Fruit fly (Drosophila melanogaster): ENCODE data around the gene Srp54.

DNA sequence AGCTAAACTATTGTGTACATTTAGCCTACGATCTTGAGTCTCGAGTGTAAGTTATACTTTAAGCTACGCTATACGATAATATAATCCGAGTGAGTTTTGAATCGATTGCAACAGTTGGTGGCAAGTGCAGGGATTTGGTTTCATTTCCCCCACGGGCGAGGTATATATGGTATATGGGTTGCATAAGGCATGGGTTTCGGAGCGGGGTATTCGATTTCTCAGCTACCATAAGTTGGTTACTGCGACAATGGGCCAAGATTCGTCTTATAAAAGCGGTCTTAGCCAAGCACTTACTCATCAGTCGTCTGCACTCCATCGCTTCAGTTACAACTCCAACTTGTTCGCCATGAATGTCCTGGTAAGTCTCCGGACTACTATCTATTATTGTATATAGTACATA lies 17.6 kb downstream of the Srp54 start, which contains the start of gene CG42367:
- TF ChIP-seq CG8478 (optimal IDR thresholded peaks at IDR 0.05) = no peak
- no peak for TF ChIP-seq Dll (optimal IDR thresholded peaks at IDR 0.05)
- TF ChIP-seq psq (optimal IDR thresholded peaks at IDR 0.05) = no peak
- no peak for TF ChIP-seq usp (GFP tag; optimal IDR thresholded peaks at IDR 0.05)
